Fruit fly (Drosophila melanogaster) whole organism, embryonic: ENCODE data around the gene Dph5.

ENCODE experiments used
- B-H2 ChIP-seq: fragments of 200-800 bp; sonication (Bioruptor generic); optimal IDR thresholded peaks from 2 replicates; lab custom pipeline; 2018; ENCODE audit warnings: missing biosample characterization, mild to moderate bottlenecking, missing genetic modification characterization
- CG11247 ChIP-seq: fragments of 200-800 bp; sonication (Bioruptor generic); IDR thresholded peaks from 2 replicates; pipeline ENCODE4 v1.3.6; 2022; ENCODE audit warnings: missing biosample characterization, missing genetic modification characterization
- CG12299 ChIP-seq: fragments of 200-800 bp; sonication (Bioruptor generic); optimal IDR thresholded peaks from 2 replicates; lab custom pipeline; 2018; ENCODE audit warnings: missing biosample characterization, mild to moderate bottlenecking, missing genetic modification characterization
- CG12391 ChIP-seq: fragments of 200-800 bp; sonication (Bioruptor generic); optimal IDR thresholded peaks from 3 replicates; lab custom pipeline; 2018; ENCODE audit warnings: missing biosample characterization, mild to moderate bottlenecking, missing genetic modification characterization, moderate library complexity
- CG13296 ChIP-seq: fragments of 200-800 bp; sonication (Bioruptor generic); optimal IDR thresholded peaks from 3 replicates; lab custom pipeline; 2018; ENCODE audit warnings: missing biosample characterization, mild to moderate bottlenecking, missing genetic modification characterization
- CG15696 ChIP-seq: fragments of 200-800 bp; sonication (Bioruptor generic); optimal IDR thresholded peaks from 2 replicates; lab custom pipeline; 2019; ENCODE audit warnings: missing biosample characterization, mild to moderate bottlenecking, missing genetic modification characterization, moderate library complexity
- CG16863 ChIP-seq: fragments of 200-800 bp; sonication (Bioruptor generic); optimal IDR thresholded peaks from 3 replicates; lab custom pipeline; 2016; ENCODE audit warnings: missing biosample characterization, missing genetic modification characterization
- CG18011 ChIP-seq: fragments of 200-800 bp; sonication (Bioruptor generic); optimal IDR thresholded peaks from 2 replicates; lab custom pipeline; 2017; ENCODE audit warnings: missing biosample characterization, missing genetic modification characterization, mild to moderate bottlenecking, moderate library complexity, missing genotype
- CG18599 ChIP-seq: fragments of 200-800 bp; sonication (Bioruptor generic); optimal IDR thresholded peaks from 3 replicates; lab custom pipeline; 2017; ENCODE audit warnings: missing biosample characterization, missing genetic modification characterization, mild to moderate bottlenecking, moderate library complexity, missing genetic modification reagents
- CG2199 ChIP-seq: fragments of 200-800 bp; sonication (Bioruptor generic); IDR thresholded peaks from 3 replicates; pipeline ENCODE4 v1.3.6; 2022; ENCODE audit warnings: missing biosample characterization, missing genetic modification characterization
- CG2678 ChIP-seq: fragments of 200-800 bp; sonication (Bioruptor generic); optimal IDR thresholded peaks from 3 replicates; lab custom pipeline; 2019; ENCODE audit warnings: missing biosample characterization, mild to moderate bottlenecking, missing genetic modification characterization, moderate library complexity
- CG30020 ChIP-seq: fragments of 200-800 bp; optimal IDR thresholded peaks from 2 replicates; lab custom pipeline; 2019; ENCODE audit warnings: missing biosample characterization, mild to moderate bottlenecking, missing genetic modification characterization, moderate library complexity
- CG32767 ChIP-seq: fragments of 200-800 bp; sonication (Bioruptor generic); IDR thresholded peaks from 2 replicates; pipeline ENCODE4 v1.3.6; 2022; ENCODE audit warnings: missing biosample characterization, missing genetic modification characterization
- CG3281 ChIP-seq: fragments of 200-800 bp; sonication (Bioruptor generic); optimal IDR thresholded peaks from 3 replicates; lab custom pipeline; 2017; ENCODE audit warnings: missing biosample characterization, mild to moderate bottlenecking, missing genetic modification characterization
- CG34422 ChIP-seq: fragments of 200-800 bp; sonication (Bioruptor generic); IDR thresholded peaks from 3 replicates; pipeline ENCODE4 v1.3.6; 2022; ENCODE audit warnings: missing biosample characterization, missing genetic modification characterization
- CG4707 ChIP-seq: fragments of 200-800 bp; sonication (Bioruptor generic); optimal IDR thresholded peaks from 2 replicates; lab custom pipeline; 2018; ENCODE audit warnings: missing biosample characterization, mild to moderate bottlenecking, missing genetic modification characterization, moderate library complexity
- CG6689 ChIP-seq: fragments of 200-800 bp; sonication (Bioruptor generic); IDR thresholded peaks from 2 replicates; pipeline ENCODE4 v1.3.6; 2022; ENCODE audit warnings: missing biosample characterization, missing genetic modification characterization
- CG8388 ChIP-seq: fragments of 200-800 bp; sonication (Bioruptor generic); optimal IDR thresholded peaks from 2 replicates; lab custom pipeline; 2019; ENCODE audit warnings: missing biosample characterization, mild to moderate bottlenecking, missing genetic modification characterization, moderate library complexity
- Dek ChIP-seq: fragments of 200-800 bp; sonication (Bioruptor generic); optimal IDR thresholded peaks from 3 replicates; lab custom pipeline; 2019; ENCODE audit warnings: missing biosample characterization, mild to moderate bottlenecking, missing genetic modification characterization, moderate library complexity
- Eip74EF ChIP-seq, 2 experiments: fragments of 200-800 bp in 1 of 2; fragments of >200 bp in 1 of 2; sonication (Bioruptor generic) in 1 of 2; optimal IDR thresholded peaks; 2 replicates each; lab custom pipeline; 2017 to 2019; ENCODE audit warnings: missing biosample characterization in 2 of 2, missing genetic modification characterization in 2 of 2, mild to moderate bottlenecking in 1 of 2, moderate library complexity in 1 of 2
- Gug ChIP-seq: fragments of 200-800 bp; sonication (Bioruptor generic); IDR thresholded peaks from 4 replicates; pipeline ENCODE4 v1.3.6; 2022; ENCODE audit warnings: missing biosample characterization, missing genetic modification characterization
- HmgZ ChIP-seq: fragments of 200-800 bp; sonication (Bioruptor generic); optimal IDR thresholded peaks from 2 replicates; lab custom pipeline; 2018; ENCODE audit warnings: missing biosample characterization, mild to moderate bottlenecking, missing genetic modification characterization
- Hr39 ChIP-seq: fragments of >200 bp; optimal IDR thresholded peaks from 2 replicates; lab custom pipeline; 2017
- Hsf ChIP-seq: fragments of 200-800 bp; sonication (Bioruptor generic); optimal IDR thresholded peaks from 3 replicates; lab custom pipeline; 2016; ENCODE audit warnings: missing biosample characterization, missing genetic modification characterization
- MBD-R2 ChIP-seq: fragments of 200-800 bp; sonication (Bioruptor generic); IDR thresholded peaks from 2 replicates; pipeline ENCODE4 v1.3.6; 2022; ENCODE audit warnings: missing biosample characterization, missing genetic modification characterization
- Scr ChIP-seq: fragments of 200-800 bp; sonication (Bioruptor generic); IDR thresholded peaks from 2 replicates; pipeline ENCODE4 v1.3.6; 2022; ENCODE audit warnings: missing biosample characterization, missing genetic modification characterization; ENCODE audit not compliant: partially characterized antibody
- Sin3A ChIP-seq: fragments of >200 bp; optimal IDR thresholded peaks from 2 replicates; lab custom pipeline; 2018
- aop ChIP-seq: fragments of 200-800 bp; sonication (Bioruptor generic); IDR thresholded peaks from 2 replicates; pipeline ENCODE4 v1.3.6; 2022; ENCODE audit warnings: missing biosample characterization, missing genetic modification characterization
- chif ChIP-seq, 2 experiments: fragments of 200-800 bp; sonication (Bioruptor generic); optimal IDR thresholded peaks; 3 replicates each; lab custom pipeline; 2016; ENCODE audit warnings: missing biosample characterization in 2 of 2, missing genetic modification characterization in 2 of 2
- cwo ChIP-seq: fragments of 200-800 bp; sonication (Bioruptor generic); optimal IDR thresholded peaks from 3 replicates; lab custom pipeline; 2017; ENCODE audit warnings: missing biosample characterization, missing genetic modification characterization, mild to moderate bottlenecking, moderate library complexity, missing genetic modification reagents
- esg ChIP-seq: fragments of 200-800 bp; sonication (Bioruptor generic); conservative IDR thresholded peaks from 2 replicates; pipeline ENCODE4 v1.3.6; 2022; ENCODE audit warnings: missing biosample characterization, missing genetic modification characterization
- gro ChIP-seq: fragments of 200-800 bp; sonication (Bioruptor generic); optimal IDR thresholded peaks from 2 replicates; lab custom pipeline; 2016; ENCODE audit warnings: missing biosample characterization, missing genetic modification characterization
- ham ChIP-seq: fragments of 200-800 bp; sonication (Bioruptor generic); IDR thresholded peaks from 2 replicates; pipeline ENCODE4 v1.3.6; 2022; ENCODE audit warnings: missing biosample characterization, missing genetic modification characterization
- lab ChIP-seq: fragments of 200-800 bp; sonication (Bioruptor generic); optimal IDR thresholded peaks from 3 replicates; lab custom pipeline; 2017; ENCODE audit warnings: missing biosample characterization, missing genetic modification characterization, mild to moderate bottlenecking, moderate library complexity, missing genetic modification reagents
- lbe ChIP-seq: fragments of 200-800 bp; sonication (Bioruptor generic); optimal IDR thresholded peaks from 2 replicates; lab custom pipeline; 2016; ENCODE audit warnings: missing biosample characterization, mild to moderate bottlenecking, missing genetic modification characterization
- maf-S ChIP-seq: fragments of 200-800 bp; sonication (Bioruptor generic); optimal IDR thresholded peaks from 2 replicates; lab custom pipeline; 2016; ENCODE audit warnings: missing biosample characterization, missing genetic modification characterization
- mirr ChIP-seq: fragments of 200-800 bp; sonication (Bioruptor generic); optimal IDR thresholded peaks from 3 replicates; lab custom pipeline; 2018; ENCODE audit warnings: missing biosample characterization, mild to moderate bottlenecking, missing genetic modification characterization
- nerfin-2 ChIP-seq: fragments of 200-800 bp; sonication (Bioruptor generic); IDR thresholded peaks from 2 replicates; pipeline ENCODE4 v1.3.6; 2022; ENCODE audit warnings: missing biosample characterization, missing genetic modification characterization; ENCODE audit not compliant: partially characterized antibody
- nom ChIP-seq: fragments of 200-800 bp; sonication (Bioruptor generic); optimal IDR thresholded peaks from 2 replicates; lab custom pipeline; 2017; ENCODE audit warnings: missing biosample characterization, missing genetic modification characterization, mild to moderate bottlenecking, moderate library complexity, missing genetic modification reagents
- odd ChIP-seq: fragments of 200-800 bp; sonication (Bioruptor generic); optimal IDR thresholded peaks from 2 replicates; lab custom pipeline; 2017; ENCODE audit warnings: missing biosample characterization, mild to moderate bottlenecking, missing genetic modification characterization
- pb ChIP-seq: fragments of 200-800 bp; sonication (Bioruptor generic); optimal IDR thresholded peaks from 3 replicates; lab custom pipeline; 2016; ENCODE audit warnings: missing biosample characterization, missing genetic modification characterization
- pfk ChIP-seq: fragments of 200-800 bp; sonication (Bioruptor generic); optimal IDR thresholded peaks from 2 replicates; lab custom pipeline; 2018; ENCODE audit warnings: missing biosample characterization, mild to moderate bottlenecking, missing genetic modification characterization, moderate library complexity
- scrt ChIP-seq: fragments of 200-800 bp; sonication (Bioruptor generic); optimal IDR thresholded peaks from 2 replicates; lab custom pipeline; 2018; ENCODE audit warnings: missing biosample characterization, mild to moderate bottlenecking, missing genetic modification characterization, moderate library complexity
- sd ChIP-seq: fragments of 200-800 bp; sonication (Bioruptor generic); optimal IDR thresholded peaks from 3 replicates; lab custom pipeline; 2018; ENCODE audit warnings: missing biosample characterization, mild to moderate bottlenecking, missing genetic modification characterization, moderate library complexity
- sens ChIP-seq: fragments of 200-800 bp; sonication (Bioruptor generic); peaks from one replicate; lab custom pipeline; 2016; ENCODE audit warnings: missing biosample characterization, missing genetic modification characterization
- sug ChIP-seq: fragments of 200-800 bp; optimal IDR thresholded peaks from 2 replicates; lab custom pipeline; 2019; ENCODE audit warnings: missing biosample characterization, mild to moderate bottlenecking, missing genetic modification characterization, moderate library complexity
- trem ChIP-seq: fragments of 200-800 bp; optimal IDR thresholded peaks from 3 replicates; lab custom pipeline; 2019; ENCODE audit warnings: missing biosample characterization, mild to moderate bottlenecking, missing genetic modification characterization, moderate library complexity
- zen ChIP-seq: fragments of 200-800 bp; sonication (Bioruptor generic); optimal IDR thresholded peaks from 3 replicates; lab custom pipeline; 2018; ENCODE audit warnings: missing biosample characterization, mild to moderate bottlenecking, missing genetic modification characterization, moderate library complexity
- zfh2 ChIP-seq: fragments of 200-800 bp; sonication (Bioruptor generic); optimal IDR thresholded peaks from 2 replicates; lab custom pipeline; 2016; ENCODE audit warnings: missing biosample characterization, missing genetic modification characterization

The Dph5 gene

dm6 chr3R:22596450-22596849 lies 13.4 kb upstream of the Dph5 start (continued):
- TF ChIP-seq pfk (GFP tag; lab: Kevin White, UChicago) (peak; percentile 18), CG8388 (GFP tag; lab: Kevin White, UChicago) (no peak), CG13296 (GFP tag; lab: Kevin White, UChicago) (peak; percentile 56), gro (GFP tag; lab: Kevin White, UChicago) (peak; percentile 47), chif (GFP tag; optimal IDR thresholded peaks at IDR 0.05; lab: Kevin White, UChicago) (peak; percentile 14 to 20), maf-S (GFP tag; lab: Kevin White, UChicago) (no peak), Scr (GFP tag; lab: Robert Waterston, UW) (no peak), CG32767 (GFP tag; lab: Robert Waterston, UW) (peak; percentile 41; the same call in 1 of the 2 replicates), Dek (no peak), CG12299 (tag; lab: Kevin White, UChicago) (no peak)

- no peak for TF ChIP-seq trem (tag; lab: Kevin White, UChicago)
- TF ChIP-seq CG18599 (GFP tag; lab: Kevin White, UChicago) = peak; percentile 30
- no peak for TF ChIP-seq CG16863 (GFP tag; lab: Kevin White, UChicago)
- TF ChIP-seq lbe (GFP tag; lab: Kevin White, UChicago) = no peak
- TF ChIP-seq Hsf = no peak
- no peak for TF ChIP-seq CG11247
- no peak for TF ChIP-seq aop (GFP tag; lab: Robert Waterston, UW)
- TF ChIP-seq cwo (GFP tag; lab: Kevin White, UChicago) = peak; percentile 13
- no peak for TF ChIP-seq CG4707
- peak; percentile 71 for TF ChIP-seq sens
- no peak for TF ChIP-seq ham
- TF ChIP-seq CG6689 (GFP tag; lab: Robert Waterston, UW) = no peak
- TF ChIP-seq lab (GFP tag; lab: Kevin White, UChicago) = peak; percentile 68
- no peak for TF ChIP-seq pb (GFP tag; lab: Kevin White, UChicago)
- no peak for TF ChIP-seq nerfin-2 (GFP tag; lab: Robert Waterston, UW)
- no peak for TF ChIP-seq CG12391
- no peak for TF ChIP-seq CG15696 (tag; lab: Kevin White, UChicago)
- TF ChIP-seq esg (GFP tag; lab: Robert Waterston, UW) = no peak
- no peak for TF ChIP-seq Gug
- TF ChIP-seq CG18011 = no peak
- TF ChIP-seq scrt (GFP tag; lab: Kevin White, UChicago) = no peak
- no peak for TF ChIP-seq CG30020 (tag; lab: Kevin White, UChicago)
- no peak for TF ChIP-seq zen
- TF ChIP-seq CG3281 (GFP tag; lab: Kevin White, UChicago) = peak; percentile 4
- TF ChIP-seq CG2678 (tag; lab: Kevin White, UChicago) = peak; percentile 10
- no peak for TF ChIP-seq B-H2
- TF ChIP-seq nom (GFP tag; lab: Kevin White, UChicago) = no peak
- TF ChIP-seq HmgZ (tag; lab: Kevin White, UChicago) = peak; percentile 30
- no peak for TF ChIP-seq MBD-R2 (GFP tag; lab: Robert Waterston, UW)
- peak; percentile 86 for TF ChIP-seq sd (tag; lab: Kevin White, UChicago)
- TF ChIP-seq Eip74EF (GFP tag; optimal IDR thresholded peaks at IDR 0.05; lab: Kevin White, UChicago) = peak in 1 of 2 experiments; percentile 9
- peak; percentile 88 for TF ChIP-seq sug (tag; lab: Kevin White, UChicago)
- TF ChIP-seq zfh2 (GFP tag; lab: Kevin White, UChicago) = no peak
- TF ChIP-seq odd (GFP tag; lab: Kevin White, UChicago) = no peak
- 0 out of 3 replicates have a peak, but pooled peaks have one; percentile 15 for TF ChIP-seq CG2199 (GFP tag; lab: Robert Waterston, UW)
- no peak for TF ChIP-seq Hr39 (lab: Kevin White, UChicago)
- no peak for TF ChIP-seq CG34422 (GFP tag; lab: Robert Waterston, UW)
- TF ChIP-seq mirr (GFP tag; lab: Kevin White, UChicago) = peak; percentile 62
- no peak for TF ChIP-seq Sin3A
Measured at dm6 chr3R:22595293-22595868, 12.4 kb upstream of the Dph5 start.
